Worm (Caenorhabditis elegans): ENCODE results near the gene his-72.

The his-72 gene

ce11 chrIII:12377198-12377662 is 8.4 kb upstream of the his-72 start, which contains the start of gene pph-4.2:
pph-4.2 (minus strand) TSS chrIII:12377248.
- no peak for TF ChIP-seq egl-18 (GFP tag; IDR thresholded peaks at IDR 0.05)
- no peak for TF ChIP-seq hmg-1.2 (GFP tag; IDR thresholded peaks at IDR 0.05)
- no peak for TF ChIP-seq snpc-3.4 (tag; optimal IDR thresholded peaks at IDR 0.05)
- no peak for TF ChIP-seq F57A8.1 (GFP tag; optimal IDR thresholded peaks at IDR 0.05)
- no peak for TF ChIP-seq ets-4 (GFP tag; optimal IDR thresholded peaks at IDR 0.05)
- peak; percentile 81 for TF ChIP-seq lin-54 (GFP tag; optimal IDR thresholded peaks at IDR 0.05)
- no peak for TF ChIP-seq egrh-3 (GFP tag; IDR thresholded peaks at IDR 0.05)
- TF ChIP-seq ceh-79 (tag; optimal IDR thresholded peaks at IDR 0.05): no peak
- no peak for TF ChIP-seq C06A6.2 (GFP tag; conservative IDR thresholded peaks at IDR 0.05)
- TF ChIP-seq nfya-1 (tag; optimal IDR thresholded peaks at IDR 0.05; ENCODE audit: borderline replicate concordance, insufficient read depth): no peak
- peak; percentile 59 for TF ChIP-seq efl-1 (GFP tag; optimal IDR thresholded peaks at IDR 0.05)
- peak in 1 of 3 experiments; percentile 81 for TF ChIP-seq lin-35 (GFP tag; optimal IDR thresholded peaks at IDR 0.05)
- no peak for TF ChIP-seq nhr-90 (tag; optimal IDR thresholded peaks at IDR 0.05)
- TF ChIP-seq B0019.2 (GFP tag; conservative IDR thresholded peaks at IDR 0.05): no peak
- no peak for TF ChIP-seq lsy-27 (tag; optimal IDR thresholded peaks at IDR 0.05; ENCODE audit: borderline replicate concordance, insufficient read depth)
- TF ChIP-seq lir-1 (GFP tag; conservative IDR thresholded peaks at IDR 0.05): no peak
- TF ChIP-seq Y95B8A.8 (GFP tag; IDR thresholded peaks at IDR 0.05): no peak
- TF ChIP-seq xnd-1 (tag; optimal IDR thresholded peaks at IDR 0.05): no peak
- no peak for TF ChIP-seq rec-8 (tag; optimal IDR thresholded peaks at IDR 0.05)
- TF ChIP-seq atf-7 (tag; optimal IDR thresholded peaks at IDR 0.05): no peak
- TF ChIP-seq T26A5.8 (tag; optimal IDR thresholded peaks at IDR 0.05): no peak
- no peak for TF ChIP-seq tbx-9 (tag; optimal IDR thresholded peaks at IDR 0.05; ENCODE audit: borderline replicate concordance)
- peak; percentile 84 for TF ChIP-seq mcd-1 (GFP tag; IDR thresholded peaks at IDR 0.05)
- TF ChIP-seq attf-6 (GFP tag; IDR thresholded peaks at IDR 0.05): no peak
- TF ChIP-seq hlh-12 (tag; optimal IDR thresholded peaks at IDR 0.05): no peak
- no peak for TF ChIP-seq ccch-3 (GFP tag; optimal IDR thresholded peaks at IDR 0.05)
- no peak for TF ChIP-seq ceh-91 (GFP tag; IDR thresholded peaks at IDR 0.05)
- no peak for TF ChIP-seq ceh-40 (GFP tag; IDR thresholded peaks at IDR 0.05)
- no peak for TF ChIP-seq ztf-28 (GFP tag; IDR thresholded peaks at IDR 0.05)
- TF ChIP-seq Y67H2A.10 (GFP tag; conservative IDR thresholded peaks at IDR 0.05): no peak
- no peak for TF ChIP-seq tlf-1 (GFP tag; optimal IDR thresholded peaks at IDR 0.05)
- TF ChIP-seq F22D6.2 (tag; optimal IDR thresholded peaks at IDR 0.05): no peak
- TF ChIP-seq dpl-1 (GFP tag; optimal IDR thresholded peaks at IDR 0.05): peak; percentile 41
- no peak for TF ChIP-seq B0336.3 (GFP tag; IDR thresholded peaks at IDR 0.05)
- no peak for TF ChIP-seq somi-1 (GFP tag; optimal IDR thresholded peaks at IDR 0.05)

- TF ChIP-seq ccch-3 (GFP tag; optimal IDR thresholded peaks at IDR 0.05) (no peak), nhr-179 (tag; optimal IDR thresholded peaks at IDR 0.05) (no peak), aptf-3 (GFP tag; IDR thresholded peaks at IDR 0.05) (no peak), snpc-1.3 (tag; optimal IDR thresholded peaks at IDR 0.05; ENCODE audit: insufficient read depth) (no peak), zfh-2 (GFP tag; conservative IDR thresholded peaks at IDR 0.05) (peak; percentile 62), rcor-1 (GFP tag; IDR thresholded peaks at IDR 0.05) (no peak), Y79H2A.3 (GFP tag; conservative IDR thresholded peaks at IDR 0.05) (no peak), xnd-1 (tag; optimal IDR thresholded peaks at IDR 0.05) (no peak)
Observed at ce11 chrIII:12375614-12376013, 6.8 kb upstream of the his-72 start.
